Worm (Caenorhabditis elegans) whole organism, L1 larva: ENCODE results near the gene cpr-9.

Experiments
- C16A3.4 ChIP-seq: fragments of 150-350 bp; optimal IDR thresholded peaks from 2 replicates; lab custom pipeline; 2014; ENCODE audit warnings: missing biosample characterization, missing genetic modification characterization
- aha-1 ChIP-seq: fragments of 150-350 bp; optimal IDR thresholded peaks from 2 replicates; lab custom pipeline; 2014; ENCODE audit warnings: missing biosample characterization, missing genetic modification characterization
- alr-1 ChIP-seq: fragments of 200-800 bp; sonication (Bioruptor generic); optimal IDR thresholded peaks from 2 replicates; lab custom pipeline; 2018; ENCODE audit warnings: borderline replicate concordance, mild to moderate bottlenecking, missing genetic modification characterization, missing compliant biosample characterization
- aly-2 ChIP-seq: fragments of 150-350 bp; optimal IDR thresholded peaks from 2 replicates; lab custom pipeline; 2014; ENCODE audit warnings: missing biosample characterization, missing genetic modification characterization
- ceh-8 ChIP-seq: fragments of 200-800 bp; sonication (Bioruptor generic); optimal IDR thresholded peaks from 2 replicates; lab custom pipeline; 2018; ENCODE audit warnings: mild to moderate bottlenecking, missing genetic modification characterization, moderate library complexity, missing compliant biosample characterization
- ceh-82 ChIP-seq, 3 experiments: fragments of 150-350 bp in 1 of 3; sonication (generic microtip) in 2 of 3; optimal IDR thresholded peaks; 2 replicates each; lab custom pipeline; 2014 to 2017; ENCODE audit warnings: missing biosample characterization in 3 of 3, missing genetic modification characterization in 3 of 3
- ces-1 ChIP-seq: fragments of 150-350 bp; optimal IDR thresholded peaks from 2 replicates; lab custom pipeline; 2014; ENCODE audit warnings: missing biosample characterization, missing genetic modification reagents, missing genetic modification characterization
- dsc-1 ChIP-seq: sonication (generic microtip); optimal IDR thresholded peaks from 2 replicates; lab custom pipeline; 2016; ENCODE audit warnings: mild to moderate bottlenecking, missing genetic modification characterization, missing compliant biosample characterization
- efl-1 ChIP-seq, 4 experiments: fragments of 150-350 bp; optimal IDR thresholded peaks in 3 of 4; peaks in 1 of 4; 1 replicate in 1 of 4; 2 replicates in 3 of 4; lab custom pipeline; 2014; ENCODE audit warnings: missing biosample characterization in 2 of 4, missing genetic modification characterization in 2 of 4, missing genetic modification reagents in 2 of 4
- efl-3 ChIP-seq: fragments of 200-800 bp; sonication (Bioruptor generic); optimal IDR thresholded peaks from 2 replicates; lab custom pipeline; 2018; ENCODE audit warnings: mild to moderate bottlenecking, missing genetic modification characterization, missing compliant biosample characterization
- egl-13 ChIP-seq: sonication (generic microtip); optimal IDR thresholded peaks from 2 replicates; lab custom pipeline; 2016; ENCODE audit warnings: missing genotype, missing genetic modification reagents, missing genetic modification characterization, missing compliant biosample characterization
- egl-27 ChIP-seq, 2 experiments: fragments of 150-350 bp in 1 of 2; sonication (generic microtip); optimal IDR thresholded peaks; 3 replicates each; lab custom pipeline; 2017 to 2018; ENCODE audit warnings: missing biosample characterization in 2 of 2, missing genetic modification characterization in 2 of 2, missing genetic modification reagents in 2 of 2
- elt-2 ChIP-seq: sonication (generic microtip); optimal IDR thresholded peaks from 2 replicates; lab custom pipeline; 2016; ENCODE audit warnings: missing genetic modification characterization, mild to moderate bottlenecking, inconsistent platforms, missing compliant biosample characterization, missing genetic modification reagents
- elt-3 ChIP-seq, 6 experiments: fragments of 150-350 bp in 1 of 6; sonication (generic microtip); optimal IDR thresholded peaks; 2 replicates each; lab custom pipeline; 2017 to 2018; ENCODE audit warnings: missing biosample characterization in 6 of 6, missing genetic modification characterization in 6 of 6, inconsistent platforms in 1 of 6
- ets-5 ChIP-seq: fragments of 200-800 bp; sonication (Bioruptor generic); IDR thresholded peaks from 2 replicates; pipeline ENCODE4 v1.3.6; 2022; ENCODE audit warnings: missing genetic modification characterization, missing compliant biosample characterization
- fkh-10 ChIP-seq: sonication (generic microtip); optimal IDR thresholded peaks from 2 replicates; lab custom pipeline; 2017; ENCODE audit warnings: missing biosample characterization, missing genetic modification reagents, missing genetic modification characterization
- fkh-8 ChIP-seq: sonication (generic microtip); optimal IDR thresholded peaks from 2 replicates; lab custom pipeline; 2016; ENCODE audit warnings: mild to moderate bottlenecking, missing genetic modification characterization, missing compliant biosample characterization
- fos-1 ChIP-seq: fragments of 150-350 bp; optimal IDR thresholded peaks from 2 replicates; lab custom pipeline; 2014; ENCODE audit warnings: missing biosample characterization, missing genetic modification characterization
- grh-1 ChIP-seq: fragments of 200-800 bp; sonication (Bioruptor generic); IDR thresholded peaks from 2 replicates; pipeline ENCODE4 v1.3.6; 2022; ENCODE audit warnings: missing genetic modification reagents, missing genetic modification characterization, missing compliant biosample characterization
- hlh-17 ChIP-seq: fragments of 200-800 bp; sonication (Bioruptor generic); optimal IDR thresholded peaks from 2 replicates; lab custom pipeline; 2018; ENCODE audit warnings: missing genetic modification characterization, mild to moderate bottlenecking, missing compliant biosample characterization, moderate library complexity, borderline replicate concordance
- lin-13 ChIP-seq: fragments of 150-350 bp; optimal IDR thresholded peaks from 2 replicates; lab custom pipeline; 2014; ENCODE audit warnings: missing biosample characterization, missing genetic modification reagents, missing genetic modification characterization
- lin-14 ChIP-seq: fragments of 200-800 bp; sonication (Bioruptor generic); optimal IDR thresholded peaks from 2 replicates; lab custom pipeline; 2018; ENCODE audit warnings: mild to moderate bottlenecking, missing genetic modification characterization, moderate library complexity, missing compliant biosample characterization
- lin-15B ChIP-seq: fragments of 150-350 bp; sonication (generic microtip); optimal IDR thresholded peaks from 3 replicates; lab custom pipeline; 2014; ENCODE audit warnings: missing biosample characterization, missing genetic modification characterization
- lin-35 ChIP-seq, 2 experiments: fragments of 150-350 bp; optimal IDR thresholded peaks; 2 replicates each; lab custom pipeline; 2014; ENCODE audit warnings: missing biosample characterization in 2 of 2, missing genetic modification characterization in 2 of 2, missing genetic modification reagents in 2 of 2
- lin-39 ChIP-seq: fragments of 150-350 bp; optimal IDR thresholded peaks from 2 replicates; lab custom pipeline; 2014; ENCODE audit warnings: missing biosample characterization, missing genetic modification reagents, missing genetic modification characterization
- lir-3 ChIP-seq: sonication (generic microtip); optimal IDR thresholded peaks from 2 replicates; lab custom pipeline; 2016; ENCODE audit warnings: mild to moderate bottlenecking, missing genetic modification characterization, moderate library complexity, missing compliant biosample characterization; ENCODE audit not compliant: poor library complexity
- mef-2 ChIP-seq: fragments of 150-350 bp; optimal IDR thresholded peaks from 2 replicates; lab custom pipeline; 2014; ENCODE audit warnings: missing biosample characterization, missing genetic modification characterization
- mep-1 ChIP-seq: fragments of 150-350 bp; optimal IDR thresholded peaks from 2 replicates; lab custom pipeline; 2014; ENCODE audit warnings: missing biosample characterization, missing genetic modification characterization
- nhr-11 ChIP-seq: fragments of 150-350 bp; optimal IDR thresholded peaks from 2 replicates; lab custom pipeline; 2014; ENCODE audit warnings: missing biosample characterization, missing genetic modification characterization
- nhr-12 ChIP-seq: sonication (generic microtip); optimal IDR thresholded peaks from 2 replicates; lab custom pipeline; 2017; ENCODE audit warnings: missing biosample characterization, missing genetic modification characterization
- nhr-20 ChIP-seq: sonication (generic microtip); optimal IDR thresholded peaks from 2 replicates; lab custom pipeline; 2016; ENCODE audit warnings: mild to moderate bottlenecking, missing genetic modification characterization, missing compliant biosample characterization
- nhr-237 ChIP-seq: fragments of 150-350 bp; optimal IDR thresholded peaks from 2 replicates; lab custom pipeline; 2014; ENCODE audit warnings: missing biosample characterization, missing genetic modification characterization
- nhr-28 ChIP-seq: fragments of 150-350 bp; optimal IDR thresholded peaks from 2 replicates; lab custom pipeline; 2014; ENCODE audit warnings: missing biosample characterization, missing genetic modification characterization
- nhr-47 ChIP-seq: sonication (generic microtip); optimal IDR thresholded peaks from 2 replicates; lab custom pipeline; 2016; ENCODE audit warnings: mild to moderate bottlenecking, missing genetic modification characterization, moderate library complexity, missing compliant biosample characterization
- nhr-71 ChIP-seq: sonication (generic microtip); optimal IDR thresholded peaks from 2 replicates; lab custom pipeline; 2016; ENCODE audit warnings: mild to moderate bottlenecking, missing genetic modification characterization, moderate library complexity, missing compliant biosample characterization
- nhr-76 ChIP-seq: sonication (generic microtip); optimal IDR thresholded peaks from 2 replicates; lab custom pipeline; 2017; ENCODE audit warnings: missing biosample characterization, missing genetic modification characterization
- nhr-77 ChIP-seq: fragments of 150-350 bp; optimal IDR thresholded peaks from 2 replicates; lab custom pipeline; 2014; ENCODE audit warnings: missing biosample characterization, missing genetic modification characterization
- nhr-90 ChIP-seq: sonication (generic microtip); optimal IDR thresholded peaks from 2 replicates; lab custom pipeline; 2016; ENCODE audit warnings: mild to moderate bottlenecking, missing genetic modification characterization, missing compliant biosample characterization; ENCODE audit not compliant: poor library complexity
- rnt-1 ChIP-seq: sonication (generic microtip); optimal IDR thresholded peaks from 2 replicates; lab custom pipeline; 2016; ENCODE audit warnings: mild to moderate bottlenecking, missing genetic modification characterization, moderate library complexity, missing compliant biosample characterization
- skn-1 ChIP-seq: fragments of 150-350 bp; optimal IDR thresholded peaks from 2 replicates; lab custom pipeline; 2014; ENCODE audit warnings: missing biosample characterization, missing genetic modification characterization
- snu-23 ChIP-seq: sonication (generic microtip); optimal IDR thresholded peaks from 2 replicates; lab custom pipeline; 2016; ENCODE audit warnings: missing genetic modification characterization, missing compliant biosample characterization
- swsn-7 ChIP-seq: sonication (generic microtip); optimal IDR thresholded peaks from 2 replicates; lab custom pipeline; 2016; ENCODE audit warnings: missing genetic modification characterization, missing compliant biosample characterization
- tbx-2 ChIP-seq: sonication (generic microtip); optimal IDR thresholded peaks from 2 replicates; lab custom pipeline; 2016; ENCODE audit warnings: missing genetic modification characterization, missing compliant biosample characterization
- tlp-1 ChIP-seq: fragments of 150-350 bp; optimal IDR thresholded peaks from 2 replicates; lab custom pipeline; 2014; ENCODE audit warnings: missing biosample characterization, missing genetic modification characterization
- unc-130 ChIP-seq: fragments of 150-350 bp; optimal IDR thresholded peaks from 2 replicates; lab custom pipeline; 2017; ENCODE audit warnings: missing biosample characterization, missing genetic modification characterization, inconsistent platforms
- unc-30 ChIP-seq: sonication (generic microtip); optimal IDR thresholded peaks from 2 replicates; lab custom pipeline; 2017; ENCODE audit warnings: missing biosample characterization, missing genetic modification characterization
- unc-86 ChIP-seq: sonication (generic microtip); optimal IDR thresholded peaks from 2 replicates; lab custom pipeline; 2016; ENCODE audit warnings: missing genetic modification characterization, missing compliant biosample characterization
- unc-98 ChIP-seq: fragments of 200-800 bp; sonication (Bioruptor generic); IDR thresholded peaks from 2 replicates; pipeline ENCODE4 v1.3.6; 2022; ENCODE audit warnings: missing genetic modification characterization, missing compliant biosample characterization
- vab-15 ChIP-seq: sonication (generic microtip); optimal IDR thresholded peaks from 2 replicates; lab custom pipeline; 2017; ENCODE audit warnings: missing genotype, mild to moderate bottlenecking, missing genetic modification characterization, missing compliant biosample characterization
- zag-1 ChIP-seq: fragments of 150-350 bp; optimal IDR thresholded peaks from 2 replicates; lab custom pipeline; 2014; ENCODE audit warnings: missing biosample characterization, missing genetic modification characterization
- zip-4 ChIP-seq: fragments of 200-800 bp; sonication (Bioruptor generic); optimal IDR thresholded peaks from 2 replicates; lab custom pipeline; 2018; ENCODE audit warnings: mild to moderate bottlenecking, missing genetic modification characterization, moderate library complexity, missing compliant biosample characterization
- ztf-11 ChIP-seq, 2 experiments: sonication (generic microtip); optimal IDR thresholded peaks; 2 replicates each; lab custom pipeline; 2016 to 2017; ENCODE audit warnings: missing genetic modification characterization in 2 of 2, missing biosample characterization in 1 of 2, missing compliant biosample characterization in 1 of 2
- ztf-4 ChIP-seq: fragments of 150-350 bp; optimal IDR thresholded peaks from 2 replicates; lab custom pipeline; 2014; ENCODE audit warnings: missing biosample characterization, missing genetic modification characterization

The cpr-9 gene

ce11 chrV:12024273-12024672 lies 21.4 kb downstream of the cpr-9 start (continued):
- peak; percentile 67 for TF ChIP-seq unc-86 (tag; lab: Kevin White, UChicago)
- TF ChIP-seq fos-1 (tag; lab: Kevin White, UChicago): no peak
- peak; percentile 71 for TF ChIP-seq fkh-10 (GFP tag; lab: Kevin White, UChicago)
- TF ChIP-seq alr-1: no peak
- TF ChIP-seq egl-13 (tag; lab: Kevin White, UChicago): peak; percentile 84
- TF ChIP-seq unc-30 (tag; lab: Kevin White, UChicago): no peak
- TF ChIP-seq unc-130 (tag; lab: Kevin White, UChicago): no peak
- no peak for TF ChIP-seq efl-3 (GFP tag; lab: Kevin White, UChicago)
- TF ChIP-seq snu-23: peak; percentile 15
- peak; percentile 63 for TF ChIP-seq nhr-71 (tag; lab: Kevin White, UChicago)
- no peak for TF ChIP-seq nhr-237 (tag; lab: Kevin White, UChicago)
- no peak for TF ChIP-seq aha-1 (tag; lab: Kevin White, UChicago)
- no peak for TF ChIP-seq grh-1 (GFP tag; lab: Robert Waterston, UW)
- no peak for TF ChIP-seq mef-2 (tag; lab: Kevin White, UChicago)
- no peak for TF ChIP-seq rnt-1
- no peak for TF ChIP-seq lir-3 (tag; lab: Kevin White, UChicago)
- no peak for TF ChIP-seq egl-27 (tag; optimal IDR thresholded peaks at IDR 0.05; lab: Kevin White, UChicago)
- TF ChIP-seq hlh-17 (GFP tag; lab: Kevin White, UChicago): no peak
- no peak for TF ChIP-seq nhr-12 (tag; lab: Kevin White, UChicago)
- TF ChIP-seq ceh-82 (tag; optimal IDR thresholded peaks at IDR 0.05; lab: Kevin White, UChicago): peak in 2 of 3 experiments; percentile 24 to 35
- TF ChIP-seq swsn-7: peak; percentile 33
- no peak for TF ChIP-seq unc-98
- no peak for TF ChIP-seq ces-1 (GFP tag; lab: Kevin White, UChicago)
- peak; percentile 73 for TF ChIP-seq ceh-8 (GFP tag; lab: Kevin White, UChicago)
- no peak for TF ChIP-seq ztf-11 (tag; optimal IDR thresholded peaks at IDR 0.05; lab: Kevin White, UChicago)
- peak; percentile 53 for TF ChIP-seq tbx-2 (tag; lab: Kevin White, UChicago)
- no peak for TF ChIP-seq vab-15 (tag; lab: Kevin White, UChicago)
- no peak for TF ChIP-seq elt-3 (tag; optimal IDR thresholded peaks at IDR 0.05; lab: Kevin White, UChicago)
- no peak for TF ChIP-seq skn-1 (tag; lab: Kevin White, UChicago)
- TF ChIP-seq nhr-28 (tag; lab: Kevin White, UChicago): no peak
- TF ChIP-seq zag-1 (tag; lab: Kevin White, UChicago): no peak
- TF ChIP-seq nhr-47 (tag; lab: Kevin White, UChicago): peak; percentile 51
- TF ChIP-seq efl-1 (optimal IDR thresholded peaks at IDR 0.05; lab: Kevin White, UChicago): no peak
- no peak for TF ChIP-seq efl-1 (GFP tag; optimal IDR thresholded peaks at IDR 0.05 in 1 of 2; lab: Kevin White, UChicago)
- TF ChIP-seq lin-39 (tag; lab: Kevin White, UChicago): no peak
- no peak for TF ChIP-seq lin-13
- TF ChIP-seq mep-1: peak; percentile 2
- TF ChIP-seq nhr-20 (tag; lab: Kevin White, UChicago): no peak
- TF ChIP-seq zip-4 (GFP tag; lab: Kevin White, UChicago): no peak
- TF ChIP-seq fkh-8 (tag; lab: Kevin White, UChicago): peak; percentile 70
- TF ChIP-seq lin-14: peak; percentile 88
- no peak for TF ChIP-seq nhr-77 (tag; lab: Kevin White, UChicago)
- TF ChIP-seq lin-35 (GFP tag; optimal IDR thresholded peaks at IDR 0.05; lab: Kevin White, UChicago): peak in 1 of 2 experiments; percentile 8
- TF ChIP-seq ztf-4: peak; percentile 9
- TF ChIP-seq tlp-1 (tag; lab: Kevin White, UChicago): no peak
- TF ChIP-seq nhr-90: no peak
- no peak for TF ChIP-seq C16A3.4 (tag; lab: Kevin White, UChicago)
- TF ChIP-seq ets-5: no peak
- peak; percentile 20 for TF ChIP-seq dsc-1 (tag; lab: Kevin White, UChicago)
- TF ChIP-seq lin-15B (tag; lab: Kevin White, UChicago): no peak
- no peak for TF ChIP-seq nhr-76 (tag; lab: Kevin White, UChicago)
- no peak for TF ChIP-seq elt-2 (tag; lab: Kevin White, UChicago)
- no peak for TF ChIP-seq aly-2 (tag; lab: Kevin White, UChicago)
- TF ChIP-seq nhr-11 (tag; lab: Kevin White, UChicago): no peak
